Worm (Caenorhabditis elegans) whole organism, L2 larva: ENCODE measurements around the gene C04G2.5.
A peak's percentile ranks its signal among the peaks of the same experiment; 100 is the strongest.

Experiments
- C34F6.9 ChIP-seq: fragments of 150-350 bp; optimal IDR thresholded peaks from 2 replicates; lab custom pipeline; 2014; ENCODE audit warnings: missing biosample characterization, missing genetic modification characterization
- fos-1 ChIP-seq: fragments of 150-350 bp; optimal IDR thresholded peaks from 2 replicates; lab custom pipeline; 2014; ENCODE audit warnings: missing biosample characterization, missing genetic modification characterization
- lin-39 ChIP-seq: fragments of 150-350 bp; optimal IDR thresholded peaks from 2 replicates; lab custom pipeline; 2014; ENCODE audit warnings: missing biosample characterization, missing genetic modification reagents, missing genetic modification characterization
- nhr-10 ChIP-seq: sonication (generic microtip); optimal IDR thresholded peaks from 2 replicates; lab custom pipeline; 2017; ENCODE audit warnings: missing biosample characterization, missing genetic modification characterization
- nhr-129 ChIP-seq: fragments of 150-350 bp; optimal IDR thresholded peaks from 2 replicates; lab custom pipeline; 2014; ENCODE audit warnings: missing biosample characterization, missing genetic modification characterization
- nhr-237 ChIP-seq: fragments of 150-350 bp; optimal IDR thresholded peaks from 2 replicates; lab custom pipeline; 2014; ENCODE audit warnings: missing biosample characterization, missing genetic modification characterization
- peb-1 ChIP-seq: fragments of 150-350 bp; optimal IDR thresholded peaks from 2 replicates; lab custom pipeline; 2014; ENCODE audit warnings: missing biosample characterization, missing genetic modification characterization
- sma-3 ChIP-seq: sonication (generic microtip); optimal IDR thresholded peaks from 2 replicates; lab custom pipeline; 2016; ENCODE audit warnings: missing genetic modification reagents, missing genetic modification characterization, missing compliant biosample characterization
- snpc-4 ChIP-seq: fragments of 150-350 bp; optimal IDR thresholded peaks from 2 replicates; lab custom pipeline; 2014; ENCODE audit warnings: missing biosample characterization, missing genetic modification characterization
- unc-55 ChIP-seq: fragments of 150-350 bp; sonication (generic microtip); optimal IDR thresholded peaks from 3 replicates; lab custom pipeline; 2014; ENCODE audit warnings: missing biosample characterization, missing genetic modification reagents, missing genetic modification characterization
- unc-62 ChIP-seq: fragments of 150-350 bp; optimal IDR thresholded peaks from 2 replicates; lab custom pipeline; 2014; ENCODE audit warnings: missing biosample characterization, missing genetic modification reagents, missing genetic modification characterization

The C04G2.5 gene

DNA sequence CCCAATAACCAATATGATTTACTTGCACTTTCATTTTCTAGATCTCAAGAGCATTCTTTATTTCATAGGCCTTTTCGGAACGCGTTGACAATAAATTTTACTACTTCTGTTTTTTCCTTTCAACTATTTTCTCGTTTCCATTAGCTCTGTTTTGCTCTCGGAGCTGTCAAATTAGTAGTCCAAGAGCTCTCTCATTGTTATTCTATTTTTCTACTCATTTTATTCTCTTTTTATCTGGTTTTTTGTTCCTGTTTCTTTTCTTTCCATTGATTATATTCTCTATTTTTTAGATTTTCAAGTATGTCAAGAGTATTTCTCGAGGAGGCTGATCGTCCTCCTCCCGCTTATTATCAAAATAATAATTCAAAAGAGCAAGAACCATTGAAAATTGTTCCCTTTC is 48.0 kb downstream of the C04G2.5 start, which contains the start of gene T04B2.3:
Gene T04B2.3, plus strand, starts transcription at position 301 of the 400 bp plus-strand sequence.
- TF ChIP-seq fos-1 (tag; lab: Kevin White, UChicago): no peak
- TF ChIP-seq nhr-10 (tag; lab: Kevin White, UChicago): no peak
- no peak for TF ChIP-seq unc-62
- no peak for TF ChIP-seq sma-3

DNA sequence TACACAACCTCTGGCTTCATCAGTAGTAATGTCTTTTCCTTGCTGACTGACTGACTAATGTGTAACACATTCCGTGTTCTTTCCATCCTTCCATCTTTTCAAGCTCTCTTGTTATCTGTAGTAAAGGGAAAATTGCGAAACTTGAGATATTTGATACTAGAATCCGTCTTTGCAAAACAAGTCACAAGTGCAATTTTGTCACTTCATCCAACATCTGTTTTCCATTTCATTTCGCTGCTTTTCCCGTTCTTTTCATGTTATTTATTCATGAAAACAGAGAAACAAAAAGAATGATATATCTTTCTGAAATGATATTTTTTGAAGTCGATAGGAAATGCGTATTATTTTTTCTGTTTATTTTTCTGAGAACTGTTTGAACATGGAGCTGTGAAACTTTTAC is 49.1 kb downstream of the C04G2.5 start:
- TF ChIP-seq snpc-4 (tag; lab: Kevin White, UChicago): no peak
- TF ChIP-seq peb-1 (tag; lab: Kevin White, UChicago): no peak
- TF ChIP-seq nhr-129 (tag; lab: Kevin White, UChicago): peak; percentile 10
- peak; percentile 54 for TF ChIP-seq unc-55 (GFP tag; lab: Kevin White, UChicago)
- TF ChIP-seq nhr-237 (tag; lab: Kevin White, UChicago): no peak
- TF ChIP-seq lin-39 (tag; lab: Kevin White, UChicago): no peak
- no peak for TF ChIP-seq C34F6.9 (tag; lab: Kevin White, UChicago)
- TF ChIP-seq, all 48 proteins: peak for 2
